Worm (Caenorhabditis elegans) whole organism, L3 larva: Measurements from ENCODE around the gene K11H12.8.
A peak's percentile ranks its signal among the peaks of the same experiment; 100 is the strongest.

ENCODE experiments used
- R02D3.7 ChIP-seq: fragments of 150-350 bp; optimal IDR thresholded peaks from 2 replicates; lab custom pipeline; 2014; ENCODE audit warnings: missing biosample characterization, missing genetic modification characterization
- ZK546.5 ChIP-seq: sonication (generic microtip); optimal IDR thresholded peaks from 2 replicates; lab custom pipeline; 2017; ENCODE audit warnings: missing biosample characterization, missing genetic modification characterization
- aly-2 ChIP-seq: fragments of 150-350 bp; optimal IDR thresholded peaks from 2 replicates; lab custom pipeline; 2014; ENCODE audit warnings: missing biosample characterization, missing genetic modification characterization
- ceh-16 ChIP-seq: sonication (generic microtip); optimal IDR thresholded peaks from 2 replicates; lab custom pipeline; 2017; ENCODE audit warnings: missing biosample characterization, missing genetic modification characterization
- ceh-82 ChIP-seq: fragments of 150-350 bp; optimal IDR thresholded peaks from 2 replicates; lab custom pipeline; 2014; ENCODE audit warnings: missing biosample characterization, missing genetic modification characterization
- ceh-9 ChIP-seq: sonication (generic microtip); optimal IDR thresholded peaks from 2 replicates; lab custom pipeline; 2018; ENCODE audit warnings: missing biosample characterization, missing genetic modification characterization
- daf-12 ChIP-seq: fragments of 150-350 bp; optimal IDR thresholded peaks from 2 replicates; lab custom pipeline; 2014; ENCODE audit warnings: missing biosample characterization, missing genetic modification reagents, missing genetic modification characterization
- egl-5 ChIP-seq: fragments of 150-350 bp; optimal IDR thresholded peaks from 2 replicates; lab custom pipeline; 2017; ENCODE audit warnings: missing biosample characterization, missing genetic modification reagents, missing genetic modification characterization, inconsistent platforms
- elt-1 ChIP-seq: fragments of 150-350 bp; optimal IDR thresholded peaks from 2 replicates; lab custom pipeline; 2014; ENCODE audit warnings: missing biosample characterization, missing genetic modification characterization
- elt-2 ChIP-seq: sonication (generic microtip); optimal IDR thresholded peaks from 2 replicates; lab custom pipeline; 2016; ENCODE audit warnings: missing genetic modification reagents, mild to moderate bottlenecking, missing genetic modification characterization, missing compliant biosample characterization
- elt-3 ChIP-seq, 3 experiments: fragments of 150-350 bp in 1 of 3; sonication (generic microtip) in 2 of 3; optimal IDR thresholded peaks; 2 replicates in 2 of 3; 4 replicates in 1 of 3; lab custom pipeline; 2014 to 2017; ENCODE audit warnings: missing biosample characterization in 3 of 3, missing genetic modification characterization in 3 of 3
- eor-1 ChIP-seq, 2 experiments: fragments of 150-350 bp; optimal IDR thresholded peaks; 2 replicates each; lab custom pipeline; 2014 to 2018; ENCODE audit warnings: missing biosample characterization in 2 of 2, missing genetic modification characterization in 2 of 2
- fkh-2 ChIP-seq: fragments of 150-350 bp; optimal IDR thresholded peaks from 2 replicates; lab custom pipeline; 2014; ENCODE audit warnings: missing biosample characterization, missing genetic modification reagents, missing genetic modification characterization
- fos-1 ChIP-seq: fragments of 150-350 bp; optimal IDR thresholded peaks from 2 replicates; lab custom pipeline; 2014; ENCODE audit warnings: missing biosample characterization, missing genetic modification characterization
- hmg-11 ChIP-seq: sonication (generic microtip); optimal IDR thresholded peaks from 2 replicates; lab custom pipeline; 2016; ENCODE audit warnings: missing genetic modification characterization, missing compliant biosample characterization
- lin-39 ChIP-seq: fragments of 150-350 bp; optimal IDR thresholded peaks from 2 replicates; lab custom pipeline; 2018; ENCODE audit warnings: missing biosample characterization, missing genetic modification reagents, missing genetic modification characterization
- mdl-1 ChIP-seq: fragments of 150-350 bp; optimal IDR thresholded peaks from 2 replicates; lab custom pipeline; 2014; ENCODE audit warnings: missing biosample characterization, missing genetic modification characterization
- mml-1 ChIP-seq: fragments of 150-350 bp; sonication (generic microtip); optimal IDR thresholded peaks from 3 replicates; lab custom pipeline; 2014; ENCODE audit warnings: missing biosample characterization, missing genetic modification characterization
- nfya-1 ChIP-seq: sonication (generic microtip); optimal IDR thresholded peaks from 2 replicates; lab custom pipeline; 2017; ENCODE audit warnings: missing genetic modification characterization, mild to moderate bottlenecking, missing compliant biosample characterization, antibody characterized with exemption, moderate library complexity; ENCODE audit not compliant: insufficient read depth
- nhr-11 ChIP-seq: fragments of 150-350 bp; optimal IDR thresholded peaks from 2 replicates; lab custom pipeline; 2014; ENCODE audit warnings: missing biosample characterization, missing genetic modification characterization
- nhr-23 ChIP-seq: fragments of 150-350 bp; optimal IDR thresholded peaks from 2 replicates; lab custom pipeline; 2014; ENCODE audit warnings: missing biosample characterization, missing genetic modification reagents, missing genetic modification characterization
- nhr-237 ChIP-seq: fragments of 150-350 bp; optimal IDR thresholded peaks from 2 replicates; lab custom pipeline; 2014; ENCODE audit warnings: missing biosample characterization, missing genetic modification characterization
- nhr-28 ChIP-seq: fragments of 150-350 bp; optimal IDR thresholded peaks from 2 replicates; lab custom pipeline; 2014; ENCODE audit warnings: missing biosample characterization, missing genetic modification characterization
- nhr-43 ChIP-seq: sonication (generic microtip); optimal IDR thresholded peaks from 2 replicates; lab custom pipeline; 2016; ENCODE audit warnings: mild to moderate bottlenecking, missing genetic modification characterization, missing compliant biosample characterization; ENCODE audit not compliant: poor library complexity, severe bottlenecking
- nhr-67 ChIP-seq: fragments of 150-350 bp; optimal IDR thresholded peaks from 2 replicates; lab custom pipeline; 2014; ENCODE audit warnings: missing biosample characterization, missing genetic modification characterization
- nhr-77 ChIP-seq: fragments of 150-350 bp; optimal IDR thresholded peaks from 2 replicates; lab custom pipeline; 2014; ENCODE audit warnings: missing biosample characterization, missing genetic modification characterization
- pha-4 ChIP-seq: fragments of 150-350 bp; optimal IDR thresholded peaks from 2 replicates; lab custom pipeline; 2014; ENCODE audit warnings: missing biosample characterization, missing genetic modification reagents, missing genetic modification characterization
- pqm-1 ChIP-seq: fragments of 150-350 bp; optimal IDR thresholded peaks from 2 replicates; lab custom pipeline; 2017; ENCODE audit warnings: missing biosample characterization, missing genetic modification characterization, inconsistent platforms
- sea-2 ChIP-seq: fragments of 150-350 bp; sonication (generic microtip); optimal IDR thresholded peaks from 4 replicates; lab custom pipeline; 2014; ENCODE audit warnings: missing biosample characterization, missing genetic modification reagents, missing genetic modification characterization
- skn-1 ChIP-seq: fragments of 150-350 bp; optimal IDR thresholded peaks from 2 replicates; lab custom pipeline; 2014; ENCODE audit warnings: missing biosample characterization, missing genetic modification characterization
- snpc-4 ChIP-seq: fragments of 150-350 bp; optimal IDR thresholded peaks from 2 replicates; lab custom pipeline; 2014; ENCODE audit warnings: missing biosample characterization, missing genetic modification characterization
- unc-39 ChIP-seq: sonication (generic microtip); optimal IDR thresholded peaks from 4 replicates; lab custom pipeline; 2017; ENCODE audit warnings: missing biosample characterization, missing genetic modification characterization
- unc-62 ChIP-seq: fragments of 150-350 bp; sonication (generic microtip); optimal IDR thresholded peaks from 4 replicates; lab custom pipeline; 2014; ENCODE audit warnings: missing biosample characterization, missing genetic modification reagents, missing genetic modification characterization
- ztf-11 ChIP-seq: fragments of 150-350 bp; optimal IDR thresholded peaks from 2 replicates; lab custom pipeline; 2014; ENCODE audit warnings: missing biosample characterization, missing genetic modification characterization
- ztf-4 ChIP-seq: fragments of 150-350 bp; optimal IDR thresholded peaks from 2 replicates; lab custom pipeline; 2014; ENCODE audit warnings: missing biosample characterization, missing genetic modification characterization

Gene K11H12.8

DNA sequence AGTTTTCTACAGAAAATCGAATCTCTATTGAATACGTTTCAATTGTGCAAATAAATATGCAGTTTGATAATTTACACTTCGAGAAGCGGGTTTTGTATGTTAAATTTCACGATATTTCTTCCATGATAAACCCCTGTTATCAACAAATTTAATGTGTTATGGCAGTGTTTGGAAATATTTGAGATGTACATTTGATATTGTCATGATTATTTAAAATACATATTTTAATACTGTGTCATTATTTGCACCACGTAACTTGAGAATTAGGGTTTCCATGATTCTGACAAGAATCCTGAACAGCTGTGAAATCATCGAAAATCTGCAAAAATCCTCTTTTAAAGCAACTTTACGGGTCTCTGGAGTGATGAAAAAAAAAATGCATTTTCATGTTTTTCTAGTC, 15.3 kb downstream of the K11H12.8 start, which contains the start of gene K11H12.11:
Gene K11H12.11, minus strand, starts transcription at position 101 of the 400 bp plus-strand sequence.
- no peak for TF ChIP-seq ceh-16
- no peak for TF ChIP-seq ceh-9 (tag; lab: Kevin White, UChicago)
- no peak for TF ChIP-seq pha-4
- TF ChIP-seq pqm-1 (tag; lab: Kevin White, UChicago): no peak
- no peak for TF ChIP-seq unc-39
- no peak for TF ChIP-seq eor-1 (tag; optimal IDR thresholded peaks at IDR 0.05; lab: Kevin White, UChicago)
- no peak for TF ChIP-seq mdl-1 (tag; lab: Kevin White, UChicago)
- TF ChIP-seq nhr-77 (tag; lab: Kevin White, UChicago): no peak
- no peak for TF ChIP-seq ceh-82 (tag; lab: Kevin White, UChicago)
- TF ChIP-seq snpc-4 (tag; lab: Kevin White, UChicago): no peak
- no peak for TF ChIP-seq aly-2 (tag; lab: Kevin White, UChicago)
- no peak for TF ChIP-seq nhr-11 (tag; lab: Kevin White, UChicago)
- TF ChIP-seq elt-2 (tag; lab: Kevin White, UChicago): no peak
- no peak for TF ChIP-seq nhr-28 (tag; lab: Kevin White, UChicago)
- no peak for TF ChIP-seq unc-62
- TF ChIP-seq R02D3.7 (tag; lab: Kevin White, UChicago): no peak
- TF ChIP-seq fos-1 (tag; lab: Kevin White, UChicago): no peak
- TF ChIP-seq skn-1 (tag; lab: Kevin White, UChicago): no peak
- TF ChIP-seq nhr-67 (tag; lab: Kevin White, UChicago): no peak

DNA sequence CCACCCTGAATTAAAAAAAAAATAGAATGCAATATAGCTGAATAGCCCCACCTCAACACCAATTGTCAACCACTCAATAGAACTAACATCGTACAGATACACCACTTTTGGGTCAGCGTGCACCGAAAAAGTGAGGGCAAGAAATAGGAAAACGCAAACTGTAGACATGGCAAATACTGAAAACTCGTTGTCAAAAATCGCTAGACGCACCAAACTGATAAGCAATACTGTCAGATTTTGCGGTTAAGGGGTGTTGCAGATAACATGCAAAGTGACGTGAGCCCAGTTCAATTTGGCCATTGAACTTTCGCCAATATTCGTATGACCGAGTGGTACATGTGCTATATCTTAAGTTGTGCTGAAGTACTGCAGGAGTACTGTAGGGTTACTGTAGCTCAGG, 18.1 kb downstream of the K11H12.8 start, which contains the start of gene K11H12.3:
Gene K11H12.3, minus strand, starts transcription at position 168 of the 400 bp plus-strand sequence.
- TF ChIP-seq elt-2 (tag; lab: Kevin White, UChicago): peak; percentile 47
- no peak for TF ChIP-seq nhr-237
- TF ChIP-seq nfya-1: no peak
- peak; percentile 26 for TF ChIP-seq pqm-1 (tag; lab: Kevin White, UChicago)
- TF ChIP-seq daf-12: no peak
- no peak for TF ChIP-seq mml-1 (tag; lab: Kevin White, UChicago)

- TF ChIP-seq ztf-11 (tag; lab: Kevin White, UChicago): no peak
- TF ChIP-seq pqm-1 (tag; lab: Kevin White, UChicago): peak; percentile 83
- TF ChIP-seq elt-2 (tag; lab: Kevin White, UChicago): peak; percentile 46
- TF ChIP-seq egl-5 (tag; lab: Kevin White, UChicago): no peak
- no peak for TF ChIP-seq nhr-237
- TF ChIP-seq hmg-11: no peak
- no peak for TF ChIP-seq eor-1 (tag; optimal IDR thresholded peaks at IDR 0.05; lab: Kevin White, UChicago)
- TF ChIP-seq aly-2 (tag; lab: Kevin White, UChicago): no peak
- no peak for TF ChIP-seq elt-1 (tag; lab: Kevin White, UChicago)
- TF ChIP-seq elt-3 (tag; optimal IDR thresholded peaks at IDR 0.05; lab: Kevin White, UChicago): no peak
- TF ChIP-seq sea-2 (GFP tag; lab: Kevin White, UChicago): no peak
- no peak for TF ChIP-seq nhr-43 (tag; lab: Kevin White, UChicago)
- no peak for TF ChIP-seq snpc-4 (tag; lab: Kevin White, UChicago)
- TF ChIP-seq, all 47 proteins: peak for 2
Observed at ce11 chrIV:675471-676159, 20.4 kb downstream of the K11H12.8 start, which contains the start of the genes K11H12.4 and K11H12.10. K11H12.4 (minus strand) TSS chrIV:675883. K11H12.10 (plus strand) TSS chrIV:676075.

DNA sequence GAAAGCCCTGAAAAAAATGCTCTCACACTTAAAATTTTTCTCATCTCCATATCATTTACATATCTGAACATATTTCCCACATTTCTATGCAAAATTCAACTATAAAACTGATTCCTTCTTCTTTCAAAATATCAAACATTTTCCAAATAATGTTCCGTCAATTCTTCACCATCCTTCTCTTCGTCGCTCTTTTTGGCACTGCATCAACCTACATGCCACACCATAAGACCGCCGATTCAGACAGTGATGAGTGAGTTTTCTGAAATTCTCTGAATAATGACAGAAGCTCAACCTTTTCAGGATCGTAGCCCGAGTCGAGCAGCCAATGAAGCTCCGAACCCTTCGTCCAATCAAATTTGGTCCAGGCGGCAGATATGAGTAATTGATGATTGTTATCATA, 21.1 kb downstream of the K11H12.8 start, which contains the start of gene K11H12.5:
Gene K11H12.5, plus strand, starts transcription at position 301 of the 400 bp plus-strand sequence.
- TF ChIP-seq ztf-4 (tag; lab: Kevin White, UChicago) (no peak), daf-12 (no peak), lin-39 (no peak), nhr-237 (no peak), nhr-67 (tag; lab: Kevin White, UChicago) (no peak), aly-2 (tag; lab: Kevin White, UChicago) (no peak), eor-1 (tag; optimal IDR thresholded peaks at IDR 0.05; lab: Kevin White, UChicago) (no peak), nhr-23 (no peak), pqm-1 (tag; lab: Kevin White, UChicago) (no peak), skn-1 (tag; lab: Kevin White, UChicago) (no peak), nhr-11 (tag; lab: Kevin White, UChicago) (no peak), ZK546.5 (no peak), pha-4 (no peak), fkh-2 (tag; lab: Kevin White, UChicago) (no peak), ceh-9 (tag; lab: Kevin White, UChicago) (no peak)
